Fruit fly (Drosophila melanogaster) whole organism, embryonic: ENCODE measurements around the gene CG9107.

ENCODE experiments used
- Bdp1 ChIP-seq: fragments of 200-800 bp; sonication (Bioruptor generic); optimal IDR thresholded peaks from 3 replicates; lab custom pipeline; 2016; ENCODE audit warnings: missing biosample characterization, missing genetic modification characterization
- Bgb ChIP-seq: fragments of 200-800 bp; sonication (Bioruptor generic); IDR thresholded peaks from 2 replicates; pipeline ENCODE4 v1.3.6; 2022; ENCODE audit warnings: missing biosample characterization, missing genetic modification characterization; ENCODE audit not compliant: partially characterized antibody
- CG3726 ChIP-seq: fragments of 200-800 bp; sonication (Bioruptor generic); IDR thresholded peaks from 3 replicates; pipeline ENCODE4, ENCODE4 v1.3.6; 2022; ENCODE audit warnings: missing biosample characterization, missing genetic modification characterization
- CG4707 ChIP-seq: fragments of 200-800 bp; sonication (Bioruptor generic); optimal IDR thresholded peaks from 2 replicates; lab custom pipeline; 2018; ENCODE audit warnings: missing biosample characterization, mild to moderate bottlenecking, missing genetic modification characterization, moderate library complexity
- CG9876 ChIP-seq: fragments of 200-800 bp; sonication (Bioruptor generic); optimal IDR thresholded peaks from 2 replicates; lab custom pipeline; 2016; ENCODE audit warnings: missing biosample characterization, missing genetic modification characterization
- CHES-1-like ChIP-seq: fragments of 200-800 bp; sonication (Bioruptor generic); optimal IDR thresholded peaks from 2 replicates; lab custom pipeline; 2016; ENCODE audit warnings: missing biosample characterization, missing genetic modification characterization
- Sox102F ChIP-seq: fragments of 200-800 bp; sonication (Bioruptor generic); optimal IDR thresholded peaks from 2 replicates; lab custom pipeline; 2018; ENCODE audit warnings: missing biosample characterization, mild to moderate bottlenecking, missing genetic modification characterization, moderate library complexity
- bab2 ChIP-seq: fragments of 200-800 bp; sonication (Bioruptor generic); optimal IDR thresholded peaks from 2 replicates; lab custom pipeline; 2016; ENCODE audit warnings: missing biosample characterization, missing genetic modification characterization
- lab ChIP-seq: fragments of 200-800 bp; sonication (Bioruptor generic); optimal IDR thresholded peaks from 3 replicates; lab custom pipeline; 2017; ENCODE audit warnings: missing biosample characterization, missing genetic modification characterization, mild to moderate bottlenecking, moderate library complexity, missing genetic modification reagents
- tna ChIP-seq: fragments of 200-800 bp; sonication (Bioruptor generic); IDR thresholded peaks from 2 replicates; pipeline ENCODE4 v1.3.6; 2022; ENCODE audit warnings: missing biosample characterization, missing genetic modification characterization; ENCODE audit not compliant: partially characterized antibody
- wek ChIP-seq: fragments of 200-800 bp; sonication (Bioruptor generic); optimal IDR thresholded peaks from 3 replicates; lab custom pipeline; 2018; ENCODE audit warnings: missing biosample characterization, mild to moderate bottlenecking, missing genetic modification characterization, moderate library complexity
- zfh1 ChIP-seq: fragments of 200-800 bp; sonication (Bioruptor generic); IDR thresholded peaks from 3 replicates; pipeline ENCODE4 v1.3.6; 2022; ENCODE audit warnings: missing biosample characterization, missing genetic modification characterization

DNA sequence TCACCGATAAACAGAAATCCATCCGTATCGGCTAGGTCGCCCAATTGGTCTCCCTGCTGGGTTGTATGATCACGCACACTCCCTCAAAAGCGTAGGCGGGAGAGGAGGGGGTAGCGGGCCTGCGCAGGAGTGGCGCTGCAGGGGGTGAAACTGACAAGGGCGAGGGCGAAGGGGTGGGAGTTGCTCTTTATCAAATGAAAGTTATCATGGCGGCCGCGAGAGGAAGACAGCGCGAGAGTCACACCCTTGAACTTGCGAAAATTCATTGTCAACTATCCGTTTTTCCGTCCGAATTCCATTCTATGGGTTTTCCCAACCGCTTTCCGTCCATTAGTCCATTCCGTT, 45.3 kb downstream of the CG9107 start:
- no peak for TF ChIP-seq Sox102F
- TF ChIP-seq bab2 (GFP tag; lab: Kevin White, UChicago), result no peak
- no peak for TF ChIP-seq tna
- TF ChIP-seq wek, result no peak
- no peak for TF ChIP-seq zfh1 (GFP tag; lab: Robert Waterston, UW)
- TF ChIP-seq lab, result no peak
- TF ChIP-seq CG3726 (GFP tag; lab: Robert Waterston, UW), result no peak
- no peak for TF ChIP-seq CG9876 (GFP tag; lab: Kevin White, UChicago)
- no peak for TF ChIP-seq CG4707
- TF ChIP-seq Bgb (GFP tag; lab: Robert Waterston, UW), result no peak
- no peak for TF ChIP-seq Bdp1 (GFP tag; lab: Kevin White, UChicago)
- TF ChIP-seq CHES-1-like (GFP tag; lab: Kevin White, UChicago), result no peak
